Fruit fly (Drosophila melanogaster) ovary, adult (tissue): ENCODE results near the gene Mco4.

Experiments used
- CG17801 ChIP-seq: fragments of 200-800 bp; optimal IDR thresholded peaks from 2 replicates; lab custom pipeline; 2019; ENCODE audit warnings: missing biosample characterization, mild to moderate bottlenecking, missing genetic modification characterization, moderate library complexity; ENCODE audit not compliant: partially characterized antibody

The Mco4 gene

dm6 chrX:17834754-17835153 lies 21.2 kb downstream of the Mco4 start:
- peak; percentile 24 for TF ChIP-seq CG17801 (GFP tag; lab: Kevin White, UChicago)

- TF ChIP-seq CG17801 (GFP tag; lab: Kevin White, UChicago) = no peak
Observed at dm6 chrX:17833986-17834385, 21.9 kb downstream of the Mco4 start.

dm6 chrX:17832163-17833014 lies 23.5 kb downstream of the Mco4 start:
- peak; percentile 21 for TF ChIP-seq CG17801 (GFP tag; lab: Kevin White, UChicago)

- TF ChIP-seq CG17801 (GFP tag; lab: Kevin White, UChicago) = no peak
Observed at dm6 chrX:17830644-17831043, 25.3 kb downstream of the Mco4 start, which contains the start of gene CG6398. Gene CG6398 (plus strand): TSS chrX:17830828.

DNA sequence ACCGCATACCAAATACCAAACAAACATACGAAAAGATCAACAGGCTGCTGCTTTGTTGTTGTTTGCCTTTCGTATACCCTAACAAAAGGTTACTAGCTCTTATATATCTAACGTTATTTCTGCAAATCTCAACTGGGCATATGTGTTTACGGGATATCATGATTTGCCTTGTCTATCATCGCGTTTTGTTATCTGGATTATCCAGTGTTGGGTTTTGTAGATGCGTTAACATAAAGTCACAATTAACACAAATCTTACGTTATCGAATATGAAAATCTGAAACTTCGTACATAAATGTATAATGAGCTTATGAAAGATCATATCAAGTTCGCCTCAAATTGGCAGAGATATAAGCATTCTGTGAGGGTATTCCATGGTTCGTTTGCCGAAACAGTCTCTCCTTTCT lies 25.7 kb downstream of the Mco4 start:
- TF ChIP-seq CG17801 (GFP tag; lab: Kevin White, UChicago) = no peak

DNA sequence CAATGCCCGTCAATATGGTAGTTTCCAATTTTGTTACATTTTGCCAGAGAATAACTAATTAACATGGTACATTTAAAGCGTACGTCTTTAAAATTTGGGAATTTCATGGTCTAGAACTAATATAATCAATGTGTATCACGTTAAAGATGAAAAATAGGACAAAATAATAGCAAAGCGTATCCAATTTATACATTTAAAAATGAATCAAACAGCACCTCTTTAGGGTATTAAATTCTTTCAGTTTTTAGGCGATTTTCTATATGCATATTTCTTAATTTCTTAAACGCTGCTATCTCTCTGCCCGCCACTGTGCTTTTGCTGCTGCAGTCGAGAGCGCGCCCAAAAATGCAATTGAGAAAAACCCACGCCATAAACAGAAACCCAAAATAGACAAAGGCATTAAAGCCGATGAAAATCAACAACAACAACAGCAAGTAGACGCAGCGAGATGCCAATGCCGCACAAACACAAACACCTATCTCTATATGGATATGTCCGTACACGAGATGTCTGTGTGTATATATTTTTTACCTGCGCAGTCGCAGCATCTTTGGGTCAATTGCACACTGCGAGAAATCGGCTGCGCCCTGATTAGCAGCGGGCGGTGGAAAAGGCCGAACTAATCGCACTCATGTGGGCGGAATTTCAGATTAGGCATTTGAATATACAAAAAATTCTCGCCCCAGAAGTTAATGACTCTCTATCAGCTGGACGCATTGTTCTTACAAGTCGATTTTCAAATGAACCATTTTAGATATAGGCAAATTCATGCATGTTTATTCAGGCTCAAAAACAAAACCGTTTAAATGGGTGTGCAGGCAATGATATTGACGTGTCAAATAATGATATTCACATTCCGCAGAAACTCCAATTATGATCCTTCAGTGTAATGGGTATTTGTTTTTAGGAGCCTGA lies 26.6 kb downstream of the Mco4 start:
- peak; percentile 87 for TF ChIP-seq CG17801 (GFP tag; lab: Kevin White, UChicago)

dm6 chrX:17828298-17829033 lies 27.5 kb downstream of the Mco4 start:
- TF ChIP-seq CG17801 (GFP tag; lab: Kevin White, UChicago) = no peak

dm6 chrX:17826807-17827703 lies 28.9 kb downstream of the Mco4 start, which contains the start of gene Socs16D:
Gene Socs16D (minus strand): TSS chrX:17827564.
- TF ChIP-seq CG17801 (GFP tag; lab: Kevin White, UChicago) = peak; percentile 61

- no peak for TF ChIP-seq CG17801 (GFP tag; lab: Kevin White, UChicago)
Observed at dm6 chrX:17821466-17821865, 34.5 kb downstream of the Mco4 start.

dm6 chrX:17820252-17820651 lies 35.7 kb downstream of the Mco4 start:
- TF ChIP-seq CG17801 (GFP tag; lab: Kevin White, UChicago) = no peak

DNA sequence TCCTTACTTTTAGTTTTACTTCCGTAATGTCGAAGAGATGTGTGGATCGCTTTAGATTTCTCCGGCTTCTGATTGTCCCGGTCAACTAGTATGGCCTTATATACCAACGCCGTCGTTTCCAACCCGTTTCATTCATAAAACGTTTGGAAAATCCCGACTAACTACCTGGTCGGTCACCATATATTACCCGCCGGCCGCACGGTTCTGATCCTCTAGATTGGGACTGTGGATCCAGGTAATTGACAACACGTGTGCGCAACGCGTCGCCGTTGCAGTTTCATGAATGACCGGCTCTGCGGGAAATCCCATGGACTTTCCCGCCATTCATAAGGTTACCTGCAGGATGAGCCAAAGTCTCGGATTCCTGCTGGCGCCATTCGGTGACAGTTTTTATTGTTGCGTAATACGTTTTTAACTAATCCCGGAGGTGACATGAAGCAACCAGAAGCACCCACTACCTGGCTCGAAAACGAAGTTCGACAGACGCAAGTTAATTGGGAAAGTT lies 36.2 kb downstream of the Mco4 start, which contains the start of gene CG12986:
TSS of gene CG12986 (minus strand) at position 51 of the 505 bp plus-strand sequence.
- no peak for TF ChIP-seq CG17801 (GFP tag; lab: Kevin White, UChicago)

dm6 chrX:17816437-17816836 lies 39.5 kb downstream of the Mco4 start:
- no peak for TF ChIP-seq CG17801 (GFP tag; lab: Kevin White, UChicago)

- TF ChIP-seq CG17801 (GFP tag; lab: Kevin White, UChicago) = no peak
Observed at dm6 chrX:17814783-17815182, 41.1 kb downstream of the Mco4 start.
